In the genomic region with DNA sequence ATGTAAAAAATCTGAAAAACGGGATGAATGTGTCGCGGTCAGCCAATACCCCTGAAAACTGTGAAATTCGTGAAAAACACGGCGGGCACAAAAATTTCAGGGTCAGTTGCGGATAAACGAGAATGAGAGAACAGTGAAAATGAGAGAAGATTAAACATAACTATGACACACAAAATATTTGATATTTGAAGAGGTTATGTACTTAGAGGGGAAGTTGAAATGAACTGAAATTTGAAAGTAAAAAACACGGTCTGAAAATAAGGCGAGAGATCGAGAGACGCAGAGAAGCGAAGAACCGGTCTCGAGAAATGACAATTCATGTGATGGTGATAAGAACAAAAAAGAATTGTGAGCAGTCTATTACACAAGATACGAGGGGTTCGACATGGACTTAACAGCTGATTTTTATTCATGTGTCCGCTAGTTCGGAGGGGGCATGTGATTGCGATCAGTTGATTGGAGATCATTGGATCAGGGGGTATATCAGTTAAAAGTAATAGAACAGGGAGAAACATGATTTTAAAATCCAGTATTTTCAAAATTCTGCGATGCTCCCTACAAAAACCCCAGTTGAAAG, we compare ENCODE assay signal across 1 worm cellular context.
TF ChIP-seq lines count a peak whose summit lies in the region.

A gene (minus strand): TSS at position 51 of the 577 bp plus-strand sequence.

TF ChIP-seq in whole organism, L4 larva, 104 proteins besides CTCF, POLR2A, EP300 and RAD21 (continued from another document):
- TF ChIP-seq daf-16 (GFP tag; optimal IDR thresholded peaks at IDR 0.05; lab: Kevin White, UChicago) (no peak), daf-16 (tag; optimal IDR thresholded peaks at IDR 0.05; lab: Kevin White, UChicago) (peak; percentile 63), nhr-28 (tag; optimal IDR thresholded peaks at IDR 0.05; lab: Kevin White, UChicago) (peak; percentile 61)
